Worm (Caenorhabditis elegans): ENCODE measurements around the gene rpl-35.

The rpl-35 gene

DNA sequence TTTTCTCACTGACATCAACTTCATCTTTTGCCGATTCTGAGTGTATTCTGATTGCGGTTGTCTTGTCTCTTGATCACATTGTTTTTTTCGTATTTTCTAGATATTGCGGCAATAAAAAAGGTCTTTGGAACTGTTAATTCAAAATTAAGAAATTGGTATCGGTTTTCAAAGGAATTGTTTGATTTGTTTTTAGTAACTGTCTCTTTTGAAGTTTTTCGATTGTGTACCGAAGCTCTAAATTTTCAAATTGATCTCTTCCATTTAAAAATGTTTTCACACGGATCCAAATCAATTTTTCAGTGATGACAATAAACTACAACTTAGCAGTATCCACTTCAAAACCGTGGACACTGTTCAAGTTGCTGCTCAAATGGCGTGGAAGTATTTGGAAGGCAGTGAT lies 45.8 kb downstream of the rpl-35 start, which contains the start of gene best-24:
Gene best-24 (plus strand): TSS at position 301 of the 400 bp plus-strand sequence.
- TF ChIP-seq nhr-120 (GFP tag; IDR thresholded peaks at IDR 0.05) = no peak

DNA sequence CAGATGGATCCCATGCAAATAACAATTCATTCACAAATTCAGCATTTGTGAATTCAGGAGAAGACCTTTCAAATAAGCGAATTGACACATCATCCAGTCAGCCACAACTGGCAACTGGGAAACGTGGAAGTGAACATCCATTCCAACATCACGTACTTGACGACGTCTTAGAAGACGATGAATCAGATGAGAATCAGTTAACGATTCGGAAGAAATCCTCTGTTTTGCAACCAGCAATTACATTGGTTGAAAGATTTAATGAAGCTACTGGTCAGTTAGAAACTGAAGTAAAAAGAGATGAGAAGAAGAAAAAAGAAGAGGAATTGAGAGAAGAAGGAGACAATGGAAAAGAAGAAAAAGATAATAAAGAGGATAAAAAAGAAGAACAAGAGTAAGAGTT lies 48.5 kb downstream of the rpl-35 start:
- no peak for TF ChIP-seq T26A5.8 (tag; optimal IDR thresholded peaks at IDR 0.05)
- TF ChIP-seq D2030.7 (GFP tag; IDR thresholded peaks at IDR 0.05) = no peak
- no peak for TF ChIP-seq madf-10 (tag; optimal IDR thresholded peaks at IDR 0.05)
- TF ChIP-seq ztf-25 (GFP tag; IDR thresholded peaks at IDR 0.05) = no peak
- no peak for TF ChIP-seq Y56A3A.18 (GFP tag; IDR thresholded peaks at IDR 0.05)
- TF ChIP-seq hlh-26 (GFP tag; conservative IDR thresholded peaks at IDR 0.05) = no peak
- TF ChIP-seq xnd-1 (tag; optimal IDR thresholded peaks at IDR 0.05) = no peak
- no peak for TF ChIP-seq let-526 (GFP tag; IDR thresholded peaks at IDR 0.05)
- TF ChIP-seq B0261.1 (tag; optimal IDR thresholded peaks at IDR 0.05) = no peak
- no peak for TF ChIP-seq chd-7 (tag; optimal IDR thresholded peaks at IDR 0.05)
- no peak for TF ChIP-seq hrde-1 (tag; optimal IDR thresholded peaks at IDR 0.05; ENCODE audit: borderline replicate concordance)
- no peak for TF ChIP-seq F52B5.7 (tag; optimal IDR thresholded peaks at IDR 0.05)
- no peak for TF ChIP-seq fkh-3 (tag; optimal IDR thresholded peaks at IDR 0.05)
- TF ChIP-seq nfyb-1 (GFP tag; IDR thresholded peaks at IDR 0.05) = no peak
- no peak for TF ChIP-seq rpc-1 (optimal IDR thresholded peaks at IDR 0.05)
- no peak for TF ChIP-seq rpc-1 (tag; optimal IDR thresholded peaks at IDR 0.05)
- TF ChIP-seq hmg-1.2 (GFP tag; IDR thresholded peaks at IDR 0.05) = no peak
